Worm (Caenorhabditis elegans): ENCODE data around the gene nhr-192.

- TF ChIP-seq lsy-2 (tag; optimal IDR thresholded peaks at IDR 0.05), result no peak
- TF ChIP-seq mdl-1 (tag; optimal IDR thresholded peaks at IDR 0.05), result no peak
- peak; percentile 77 for TF ChIP-seq elt-2 (tag; optimal IDR thresholded peaks at IDR 0.05)
- TF ChIP-seq ces-1 (GFP tag; optimal IDR thresholded peaks at IDR 0.05), result no peak
- TF ChIP-seq nhr-77 (tag; optimal IDR thresholded peaks at IDR 0.05), result no peak
- no peak for TF ChIP-seq zag-1 (tag; optimal IDR thresholded peaks at IDR 0.05)
- no peak for TF ChIP-seq fkh-8 (tag; optimal IDR thresholded peaks at IDR 0.05)
- no peak for TF ChIP-seq aly-2 (tag; optimal IDR thresholded peaks at IDR 0.05)
- no peak for TF ChIP-seq snpc-4 (tag; optimal IDR thresholded peaks at IDR 0.05)
- TF ChIP-seq ceh-82 (tag; optimal IDR thresholded peaks at IDR 0.05), result no peak
- no peak for TF ChIP-seq ceh-8 (GFP tag; optimal IDR thresholded peaks at IDR 0.05)
- no peak for TF ChIP-seq zip-4 (GFP tag; optimal IDR thresholded peaks at IDR 0.05)
- TF ChIP-seq efl-1 (optimal IDR thresholded peaks at IDR 0.05), result no peak
- no peak for TF ChIP-seq efl-1 (GFP tag; optimal IDR thresholded peaks at IDR 0.05 in 1 of 2)
- TF ChIP-seq lin-39 (tag; optimal IDR thresholded peaks at IDR 0.05), result no peak
Measured at ce11 chrV:10096932-10097331, 26.5 kb upstream of the nhr-192 start.

Measured in whole organism, L1 larva.